ENCODE assay signal across 7 worm cellular contexts in genomic region chrX:10230872-10231271, ce11.
TF ChIP-seq lines count a peak whose summit lies in the region.

No protein-coding gene starts in this region.

TF ChIP-seq in whole organism, L1 larva, 84 proteins besides CTCF, POLR2A, EP300 and RAD21 (continues in another document):
- TF ChIP-seq nhr-12 (tag; optimal IDR thresholded peaks at IDR 0.05; lab: Kevin White, UChicago) (no peak), hpl-2 (GFP tag; optimal IDR thresholded peaks at IDR 0.05; lab: Kevin White, UChicago) (no peak), vab-15 (tag; optimal IDR thresholded peaks at IDR 0.05; lab: Kevin White, UChicago) (no peak), nhr-28 (tag; optimal IDR thresholded peaks at IDR 0.05; lab: Kevin White, UChicago) (no peak), unc-30 (tag; optimal IDR thresholded peaks at IDR 0.05; lab: Kevin White, UChicago) (no peak), C16A3.4 (tag; optimal IDR thresholded peaks at IDR 0.05; lab: Kevin White, UChicago) (no peak), dsc-1 (tag; optimal IDR thresholded peaks at IDR 0.05; lab: Kevin White, UChicago) (peak; percentile 79), jun-1 (tag; optimal IDR thresholded peaks at IDR 0.05; lab: Kevin White, UChicago) (no peak), ceh-90 (tag; optimal IDR thresholded peaks at IDR 0.05; lab: Kevin White, UChicago) (no peak), ceh-8 (GFP tag; optimal IDR thresholded peaks at IDR 0.05; lab: Kevin White, UChicago) (no peak), pqm-1 (tag; optimal IDR thresholded peaks at IDR 0.05; lab: Kevin White, UChicago) (no peak), mdl-1 (tag; optimal IDR thresholded peaks at IDR 0.05; lab: Kevin White, UChicago) (peak in 1 of 2 experiments; percentile 63), Y116A8C.19 (tag; optimal IDR thresholded peaks at IDR 0.05; lab: Kevin White, UChicago; ENCODE audit: borderline replicate concordance) (no peak)

TF ChIP-seq in whole organism, L2 larva, 48 proteins besides CTCF, POLR2A, EP300 and RAD21 (continues in another document):
- TF ChIP-seq lin-39 (tag; optimal IDR thresholded peaks at IDR 0.05; lab: Kevin White, UChicago) (no peak), crh-2 (tag; optimal IDR thresholded peaks at IDR 0.05; lab: Kevin White, UChicago) (peak; percentile 59), mab-5 (tag; optimal IDR thresholded peaks at IDR 0.05; lab: Kevin White, UChicago) (no peak), nhr-6 (tag; optimal IDR thresholded peaks at IDR 0.05; lab: Kevin White, UChicago) (no peak), unc-62 (GFP tag; optimal IDR thresholded peaks at IDR 0.05; lab: Kevin White, UChicago) (no peak), ceh-82 (tag; optimal IDR thresholded peaks at IDR 0.05; lab: Kevin White, UChicago) (no peak), egl-27 (tag; optimal IDR thresholded peaks at IDR 0.05; lab: Kevin White, UChicago) (no peak), lsy-2 (tag; optimal IDR thresholded peaks at IDR 0.05; lab: Kevin White, UChicago) (no peak), lin-11 (tag; optimal IDR thresholded peaks at IDR 0.05; lab: Kevin White, UChicago) (no peak), C34F6.9 (tag; optimal IDR thresholded peaks at IDR 0.05; lab: Kevin White, UChicago) (no peak), sma-3 (GFP tag; optimal IDR thresholded peaks at IDR 0.05; lab: Kevin White, UChicago) (no peak), Y55F3AM.14 (GFP tag; optimal IDR thresholded peaks at IDR 0.05; lab: Kevin White, UChicago) (no peak), alr-1 (tag; optimal IDR thresholded peaks at IDR 0.05; lab: Kevin White, UChicago) (no peak), F13H6.1 (tag; optimal IDR thresholded peaks at IDR 0.05; lab: Kevin White, UChicago) (no peak)

TF ChIP-seq in whole organism, L3 larva, 47 proteins besides CTCF, POLR2A, EP300 and RAD21:
- TF ChIP-seq egl-5 (tag; optimal IDR thresholded peaks at IDR 0.05; lab: Kevin White, UChicago): no peak
- peak; percentile 78 for TF ChIP-seq nhr-25 (tag; optimal IDR thresholded peaks at IDR 0.05; lab: Kevin White, UChicago)
- no peak for TF ChIP-seq pha-4 (tag; optimal IDR thresholded peaks at IDR 0.05; lab: Kevin White, UChicago)
- peak; percentile 76 for TF ChIP-seq nhr-23 (tag; optimal IDR thresholded peaks at IDR 0.05; lab: Kevin White, UChicago)

TF ChIP-seq in whole organism, L4 larva, 104 proteins besides CTCF, POLR2A, EP300 and RAD21 (continues in another document):
- TF ChIP-seq F49E8.2 (tag; optimal IDR thresholded peaks at IDR 0.05; lab: Kevin White, UChicago; ENCODE audit: borderline replicate concordance): no peak
- TF ChIP-seq mdt-29 (GFP tag; IDR thresholded peaks at IDR 0.05; lab: Robert Waterston, UW): no peak
- peak; percentile 30; the same call in 1 of the 2 replicates for TF ChIP-seq dmd-6 (GFP tag; IDR thresholded peaks at IDR 0.05; lab: Robert Waterston, UW)
- TF ChIP-seq nhr-77 (tag; optimal IDR thresholded peaks at IDR 0.05; lab: Kevin White, UChicago): no peak
- no peak for TF ChIP-seq duxl-1 (tag; optimal IDR thresholded peaks at IDR 0.05; lab: Kevin White, UChicago; ENCODE audit: poor library complexity)
- 0 out of 2 replicates have a peak, but pooled peaks have one; percentile 12 for TF ChIP-seq tra-1 (GFP tag; IDR thresholded peaks at IDR 0.05; lab: Robert Waterston, UW)
- no peak for TF ChIP-seq lin-39 (tag; optimal IDR thresholded peaks at IDR 0.05; lab: Kevin White, UChicago)
- no peak for TF ChIP-seq mes-2 (tag; optimal IDR thresholded peaks at IDR 0.05; lab: Kevin White, UChicago; ENCODE audit: poor library complexity, severe bottlenecking)
- TF ChIP-seq zag-1 (tag; optimal IDR thresholded peaks at IDR 0.05; lab: Kevin White, UChicago): no peak
- TF ChIP-seq mdl-1 (tag; optimal IDR thresholded peaks at IDR 0.05; lab: Kevin White, UChicago): peak in 1 of 2 experiments; percentile 67
- no peak for TF ChIP-seq mxl-2 (GFP tag; conservative IDR thresholded peaks at IDR 0.05; lab: Robert Waterston, UW)
- peak; percentile 29 for TF ChIP-seq nhr-28 (tag; optimal IDR thresholded peaks at IDR 0.05; lab: Kevin White, UChicago)
- TF ChIP-seq zfp-2 (tag; optimal IDR thresholded peaks at IDR 0.05; lab: Kevin White, UChicago): no peak
- no peak for TF ChIP-seq arid-1 (GFP tag; conservative IDR thresholded peaks at IDR 0.05; lab: Robert Waterston, UW)
- TF ChIP-seq madf-5 (GFP tag; IDR thresholded peaks at IDR 0.05; lab: Robert Waterston, UW): no peak

TF ChIP-seq in whole organism, late embryonic, 69 proteins besides CTCF, POLR2A, EP300 and RAD21:
- peak; percentile 19 for TF ChIP-seq hlh-30 (tag; optimal IDR thresholded peaks at IDR 0.05; lab: Kevin White, UChicago; ENCODE audit: insufficient read depth)
- no peak for TF ChIP-seq sox-2 (GFP tag; IDR thresholded peaks at IDR 0.05; lab: Robert Waterston, UW)
- TF ChIP-seq odd-2 (tag; optimal IDR thresholded peaks at IDR 0.05; lab: Kevin White, UChicago): no peak
- no peak for TF ChIP-seq ceh-14 (tag; optimal IDR thresholded peaks at IDR 0.05; lab: Kevin White, UChicago)

TF ChIP-seq in whole organism, mixed stage, embryonic, 35 proteins besides CTCF, POLR2A, EP300 and RAD21:
- peak; percentile 82 for TF ChIP-seq blmp-1 (tag; optimal IDR thresholded peaks at IDR 0.05; lab: Kevin White, UChicago)
- no peak for TF ChIP-seq unc-39 (tag; optimal IDR thresholded peaks at IDR 0.05; lab: Kevin White, UChicago)
- TF ChIP-seq nhr-237 (tag; optimal IDR thresholded peaks at IDR 0.05; lab: Kevin White, UChicago): no peak

TF ChIP-seq in whole organism, young adult, 124 proteins besides CTCF, POLR2A, EP300 and RAD21:
- TF ChIP-seq lin-40 (tag; optimal IDR thresholded peaks at IDR 0.05; lab: Kevin White, UChicago) (peak; percentile 16), snpc-1.1 (tag; optimal IDR thresholded peaks at IDR 0.05; lab: Kevin White, UChicago; ENCODE audit: insufficient read depth) (no peak)
